Worm (Caenorhabditis elegans) whole organism, mixed stage, embryonic: ENCODE measurements around the gene flh-1.

Experiments
- lin-13 ChIP-seq: fragments of 150-350 bp; optimal IDR thresholded peaks from 2 replicates; lab custom pipeline; 2014; ENCODE audit warnings: missing biosample characterization, missing genetic modification characterization
- nhr-237 ChIP-seq: fragments of 150-350 bp; optimal IDR thresholded peaks from 2 replicates; lab custom pipeline; 2014; ENCODE audit warnings: missing biosample characterization, missing genetic modification characterization
- nhr-28 ChIP-seq: fragments of 150-350 bp; optimal IDR thresholded peaks from 2 replicates; lab custom pipeline; 2014; ENCODE audit warnings: missing biosample characterization, missing genetic modification characterization
- snpc-4 ChIP-seq: fragments of 150-350 bp; optimal IDR thresholded peaks from 2 replicates; lab custom pipeline; 2014; ENCODE audit warnings: missing biosample characterization, missing genetic modification characterization

DNA sequence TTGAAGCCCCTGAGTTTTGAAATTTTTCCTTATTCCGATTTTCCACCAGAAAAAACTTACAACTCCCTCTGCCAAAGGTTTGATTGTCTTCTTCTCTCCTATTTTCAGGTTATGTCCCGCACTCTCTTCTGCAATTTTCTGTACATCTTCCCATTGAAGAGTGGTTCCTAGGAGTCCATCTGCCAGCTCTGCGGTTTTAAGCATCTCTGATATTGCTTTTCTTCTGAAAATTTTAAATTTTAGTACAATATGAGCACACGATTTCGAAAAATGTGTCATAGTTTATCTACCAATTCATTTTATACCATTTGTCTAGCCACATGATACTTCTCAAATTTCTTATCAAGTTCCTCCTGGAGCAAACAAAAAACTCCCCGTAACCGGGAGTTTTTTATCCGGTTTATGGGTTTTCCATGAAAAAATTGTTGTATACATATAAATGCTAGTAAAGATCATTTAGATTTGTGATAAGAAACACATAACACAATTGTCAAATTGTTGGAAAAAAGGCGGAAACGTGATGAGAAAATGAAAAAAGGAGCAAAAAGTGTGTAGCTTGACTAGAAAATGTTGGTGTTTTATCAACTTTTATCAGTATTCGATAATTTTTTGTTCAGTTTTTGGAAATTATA lies 47.0 kb upstream of the flh-1 start:
- TF ChIP-seq nhr-28 (no peak), lin-13 (tag; lab: Kevin White, UChicago) (no peak), nhr-237 (tag; lab: Kevin White, UChicago) (no peak), snpc-4 (tag; lab: Kevin White, UChicago) (no peak)
